Worm (Caenorhabditis elegans) whole organism, early embryonic: Measurements from ENCODE around the gene F59E12.15.

Source experiments
- F13C5.2 ChIP-seq: sonication (generic microtip); optimal IDR thresholded peaks from 2 replicates; lab custom pipeline; 2017; ENCODE audit warnings: mild to moderate bottlenecking, missing genetic modification characterization, inconsistent platforms, missing compliant biosample characterization
- aly-1 ChIP-seq: sonication (generic microtip); optimal IDR thresholded peaks from 2 replicates; lab custom pipeline; 2016; ENCODE audit warnings: missing genetic modification characterization, missing compliant biosample characterization
- ama-1 ChIP-seq: fragments of 150-350 bp; optimal IDR thresholded peaks from 2 replicates; lab custom pipeline; 2014
- ceh-36 ChIP-seq: sonication (generic microtip); optimal IDR thresholded peaks from 2 replicates; lab custom pipeline; 2016; ENCODE audit warnings: missing genetic modification characterization, inconsistent platforms, missing compliant biosample characterization
- ets-7 ChIP-seq: sonication (generic microtip); optimal IDR thresholded peaks from 2 replicates; lab custom pipeline; 2016; ENCODE audit warnings: missing genotype, missing genetic modification characterization, missing compliant biosample characterization
- flt-1 ChIP-seq: fragments of 200-800 bp; sonication (Bioruptor generic); IDR thresholded peaks from 2 replicates; pipeline ENCODE4 v1.3.6; 2022; ENCODE audit warnings: missing genetic modification characterization, missing compliant biosample characterization
- hmbx-1 ChIP-seq: sonication (generic microtip); optimal IDR thresholded peaks from 2 replicates; lab custom pipeline; 2016; ENCODE audit warnings: mild to moderate bottlenecking, missing genetic modification characterization, missing compliant biosample characterization
- hmg-4 ChIP-seq: fragments of 200-800 bp; sonication (Bioruptor generic); optimal IDR thresholded peaks from 2 replicates; lab custom pipeline; 2018; ENCODE audit warnings: mild to moderate bottlenecking, missing genetic modification characterization, missing compliant biosample characterization
- scrt-1 ChIP-seq: fragments of 200-800 bp; sonication (Bioruptor generic); IDR thresholded peaks from 2 replicates; pipeline ENCODE4 v1.3.6; 2022; ENCODE audit warnings: missing genetic modification characterization, missing compliant biosample characterization
- tra-4 ChIP-seq: sonication (generic microtip); optimal IDR thresholded peaks from 2 replicates; lab custom pipeline; 2017; ENCODE audit warnings: missing genetic modification characterization, missing compliant biosample characterization

ce11 chrII:5649236-5650004 lies 21.2 kb upstream of the F59E12.15 start, which contains the start of the genes sam-4, F59E12.17 and zyg-1:
- TF ChIP-seq ama-1 (no peak), flt-1 (no peak), F13C5.2 (tag; lab: Kevin White, UChicago) (peak; percentile 16), hmbx-1 (tag; lab: Kevin White, UChicago) (no peak), tra-4 (no peak), ceh-36 (tag; lab: Kevin White, UChicago) (no peak), hmg-4 (no peak), ets-7 (no peak), scrt-1 (GFP tag; lab: Robert Waterston, UW) (no peak), aly-1 (no peak)
